Fruit fly (Drosophila melanogaster) Kc167 (cell line): ENCODE measurements around the gene CG6059.

Experiments used
- h ChIP-seq: fragments of >200 bp; optimal IDR thresholded peaks from 3 replicates; lab custom pipeline; 2018; ENCODE audit warnings: missing external identifiers
- insv ChIP-seq: fragments of >200 bp; optimal IDR thresholded peaks from 3 replicates; lab custom pipeline; 2018; ENCODE audit warnings: missing external identifiers
- psq ChIP-seq: fragments of >200 bp; optimal IDR thresholded peaks from 2 replicates; lab custom pipeline; 2017; ENCODE audit warnings: missing external identifiers
- ttk ChIP-seq: sonication (Bioruptor generic); optimal IDR thresholded peaks from 2 replicates; lab custom pipeline; 2017; ENCODE audit warnings: missing external identifiers

DNA sequence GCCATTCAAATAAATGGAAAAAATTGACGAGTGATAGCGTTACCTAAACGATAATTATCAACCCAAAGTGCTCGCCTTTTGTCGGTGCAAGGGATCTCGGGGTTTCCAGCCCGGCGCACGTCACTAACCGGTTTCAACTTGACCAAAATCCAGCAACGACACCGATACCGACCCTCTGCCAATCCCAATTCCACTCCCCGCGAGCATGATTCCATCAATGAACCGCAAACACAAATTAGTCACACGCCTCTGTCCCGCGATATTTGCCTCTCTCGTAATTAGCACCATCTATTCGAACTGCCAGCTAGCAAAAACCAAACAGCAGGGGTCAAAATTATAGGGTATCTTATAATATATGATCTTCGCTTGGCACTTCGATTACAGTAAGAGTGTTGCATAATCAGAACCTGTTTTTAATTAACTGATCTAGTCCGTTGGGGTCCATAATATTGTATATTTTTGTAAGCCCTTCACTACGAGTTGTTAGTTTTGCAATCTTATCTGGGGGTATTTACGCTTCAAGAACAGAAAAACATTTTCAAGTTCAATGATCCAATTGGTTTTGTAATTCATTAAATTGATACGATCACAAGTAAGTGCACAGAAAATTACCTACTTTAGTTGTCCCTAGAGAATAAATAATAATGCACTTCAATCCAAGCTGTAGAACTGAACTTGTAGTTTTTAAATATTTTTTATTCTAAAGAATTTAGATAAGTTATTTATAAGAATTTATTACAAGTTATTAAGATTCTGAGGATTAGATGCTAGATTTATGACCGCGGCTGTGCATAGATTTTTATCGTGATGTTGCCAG is 28.8 kb upstream of the CG6059 start:
- TF ChIP-seq psq (no peak), ttk (lab: Kevin White, UChicago) (no peak), h (no peak), insv (lab: Kevin White, UChicago) (no peak)
